Worm (Caenorhabditis elegans): Measurements from ENCODE around the gene T08D10.4.

- TF ChIP-seq ama-1 (optimal IDR thresholded peaks at IDR 0.05) (no peak), ceh-36 (tag; optimal IDR thresholded peaks at IDR 0.05) (no peak), ets-7 (tag; optimal IDR thresholded peaks at IDR 0.05) (no peak), flt-1 (GFP tag; IDR thresholded peaks at IDR 0.05) (no peak), scrt-1 (GFP tag; IDR thresholded peaks at IDR 0.05) (no peak), ceh-13 (GFP tag; optimal IDR thresholded peaks at IDR 0.05) (no peak), tbx-37 (GFP tag; conservative IDR thresholded peaks at IDR 0.05) (no peak), tra-4 (tag; optimal IDR thresholded peaks at IDR 0.05) (no peak), B0310.2 (tag; optimal IDR thresholded peaks at IDR 0.05) (no peak), tbx-11 (GFP tag; IDR thresholded peaks at IDR 0.05) (no peak), F13C5.2 (tag; optimal IDR thresholded peaks at IDR 0.05) (no peak)
Observed at ce11 chrX:11996606-11997005, 43.5 kb upstream of the T08D10.4 start.
